Fruit fly (Drosophila melanogaster): ENCODE results near the gene CG31548.

Gene CG31548

dm6 chr3R:5647705-5648568 is 11.3 kb upstream of the CG31548 start:
- no peak for TF ChIP-seq psq (optimal IDR thresholded peaks at IDR 0.05)
- no peak for TF ChIP-seq h (optimal IDR thresholded peaks at IDR 0.05)
- no peak for TF ChIP-seq Myc (optimal IDR thresholded peaks at IDR 0.05)
- no peak for TF ChIP-seq ttk (optimal IDR thresholded peaks at IDR 0.05)
- TF ChIP-seq Sin3A (optimal IDR thresholded peaks at IDR 0.05): no peak
- no peak for TF ChIP-seq insv (optimal IDR thresholded peaks at IDR 0.05)

DNA sequence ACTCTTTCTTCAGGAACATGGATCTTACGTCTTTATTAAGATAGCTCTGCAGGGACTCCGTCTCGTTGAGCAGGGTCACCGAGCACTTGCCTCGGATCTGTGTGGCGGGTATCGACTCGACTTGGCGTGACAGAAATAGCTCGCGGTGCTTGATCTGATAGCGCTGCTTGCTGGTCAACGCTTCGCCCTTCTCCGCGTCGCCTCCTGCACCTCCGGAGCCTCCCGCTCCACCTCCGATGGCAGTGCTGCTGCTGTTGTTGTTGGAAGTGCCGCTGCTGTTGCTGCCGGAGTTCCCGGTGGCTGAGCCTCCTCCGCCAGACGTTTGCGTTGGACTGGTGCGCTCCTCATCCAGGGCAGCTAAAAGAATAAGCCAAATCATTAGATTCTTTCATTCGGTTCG is 6.8 kb upstream of the CG31548 start:
- no peak for TF ChIP-seq h (optimal IDR thresholded peaks at IDR 0.05)
- no peak for TF ChIP-seq psq (optimal IDR thresholded peaks at IDR 0.05)
- no peak for TF ChIP-seq Sin3A (optimal IDR thresholded peaks at IDR 0.05)

DNA sequence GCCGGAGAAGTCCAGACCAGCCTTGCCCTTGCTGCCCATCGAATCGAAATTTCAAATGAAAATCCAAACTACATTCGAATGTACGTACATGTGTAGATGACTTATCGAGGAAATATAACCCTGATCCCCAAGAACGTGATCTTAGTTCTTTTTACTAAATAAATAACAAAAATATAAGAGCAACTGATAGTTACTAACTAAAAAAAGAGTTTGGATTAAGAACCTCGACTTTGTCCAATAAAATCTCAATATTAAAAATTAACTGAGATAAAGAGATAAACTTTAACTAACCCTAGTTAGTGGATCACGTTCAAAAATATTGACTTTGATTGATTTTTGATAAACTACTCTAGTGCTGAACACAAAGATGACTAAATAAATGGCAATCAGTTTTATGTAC is 1.1 kb downstream of the CG31548 start, which contains the start of gene CG31546:
CG31546 (minus strand) TSS at position 101 of the 400 bp plus-strand sequence.
- TF ChIP-seq psq (optimal IDR thresholded peaks at IDR 0.05): no peak
- TF ChIP-seq Myc (optimal IDR thresholded peaks at IDR 0.05): no peak
- no peak for TF ChIP-seq ttk (optimal IDR thresholded peaks at IDR 0.05)
- TF ChIP-seq h (optimal IDR thresholded peaks at IDR 0.05): no peak
- TF ChIP-seq insv (optimal IDR thresholded peaks at IDR 0.05): no peak
- no peak for TF ChIP-seq Sin3A (optimal IDR thresholded peaks at IDR 0.05)

dm6 chr3R:5633437-5633836 is 3.2 kb downstream of the CG31548 start, which contains the start of gene CG12171:
Gene CG12171, plus strand, starts transcription at chr3R:5633627.
- TF ChIP-seq Sin3A (optimal IDR thresholded peaks at IDR 0.05) (no peak), psq (optimal IDR thresholded peaks at IDR 0.05) (no peak), Myc (optimal IDR thresholded peaks at IDR 0.05) (no peak), insv (optimal IDR thresholded peaks at IDR 0.05) (no peak), ttk (optimal IDR thresholded peaks at IDR 0.05) (no peak), h (optimal IDR thresholded peaks at IDR 0.05) (no peak)

DNA sequence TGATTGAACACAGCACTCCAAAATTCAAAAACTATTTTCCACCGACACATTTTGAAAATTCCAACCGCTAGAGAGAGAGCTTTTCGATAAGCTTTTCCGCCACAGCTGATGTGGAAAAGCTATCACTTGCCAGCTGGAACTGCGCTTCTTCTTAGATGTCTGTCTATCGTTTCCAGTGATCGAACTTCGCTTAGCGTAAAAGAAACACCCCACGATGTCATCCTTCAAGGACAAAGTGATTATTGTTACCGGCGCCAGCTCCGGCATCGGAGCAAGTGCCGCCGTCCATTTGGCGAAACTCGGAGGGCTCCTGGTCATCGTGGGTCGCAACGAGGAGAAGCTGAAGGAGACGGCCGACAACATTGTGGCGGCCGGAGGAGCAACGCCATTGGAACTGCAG is 4.5 kb downstream of the CG31548 start, which contains the start of gene CG31549:
CG31549 (plus strand) TSS at position 11 of the 400 bp plus-strand sequence.
- TF ChIP-seq Sin3A (optimal IDR thresholded peaks at IDR 0.05) (no peak), psq (optimal IDR thresholded peaks at IDR 0.05) (no peak), ttk (optimal IDR thresholded peaks at IDR 0.05) (no peak), Myc (optimal IDR thresholded peaks at IDR 0.05) (no peak), h (optimal IDR thresholded peaks at IDR 0.05) (no peak), insv (optimal IDR thresholded peaks at IDR 0.05) (no peak)

DNA sequence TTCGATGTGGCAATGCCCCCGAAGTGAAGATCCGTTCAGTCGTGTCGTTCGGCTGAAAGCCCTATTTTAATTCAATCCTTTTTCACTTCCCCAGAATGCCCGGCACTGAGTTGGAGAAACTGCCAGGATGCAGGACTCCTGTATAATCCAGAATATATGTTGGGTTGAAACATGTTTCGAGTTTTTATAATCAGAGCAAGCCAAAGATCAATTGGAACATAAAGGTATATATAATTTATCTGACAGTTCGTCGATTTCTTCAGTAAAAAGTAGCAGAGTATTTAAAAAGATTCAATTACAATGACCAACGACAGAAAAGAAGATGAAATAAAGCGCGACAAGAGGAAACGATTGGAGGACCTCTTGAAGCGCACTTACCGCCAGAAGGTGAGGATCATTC is 9.1 kb downstream of the CG31548 start, which contains the start of gene CG31551:
CG31551 (plus strand) TSS at position 301 of the 400 bp plus-strand sequence.
- no peak for TF ChIP-seq insv (optimal IDR thresholded peaks at IDR 0.05)
- no peak for TF ChIP-seq Myc (optimal IDR thresholded peaks at IDR 0.05)
- no peak for TF ChIP-seq ttk (optimal IDR thresholded peaks at IDR 0.05)
- no peak for TF ChIP-seq h (optimal IDR thresholded peaks at IDR 0.05)
- TF ChIP-seq Sin3A (optimal IDR thresholded peaks at IDR 0.05): no peak
- TF ChIP-seq psq (optimal IDR thresholded peaks at IDR 0.05): no peak

dm6 chr3R:5624115-5624878 is 12.4 kb downstream of the CG31548 start, which contains the start of the genes Dph4, Spec2 and RpL13A:
Gene Dph4, minus strand, starts transcription at chr3R:5624125.
Gene Spec2, minus strand, starts transcription at chr3R:5624125.
Gene RpL13A, plus strand, starts transcription at chr3R:5624474.
- TF ChIP-seq insv (optimal IDR thresholded peaks at IDR 0.05): no peak
- TF ChIP-seq h (optimal IDR thresholded peaks at IDR 0.05): no peak
- no peak for TF ChIP-seq ttk (optimal IDR thresholded peaks at IDR 0.05)
- TF ChIP-seq Myc (optimal IDR thresholded peaks at IDR 0.05): no peak
- TF ChIP-seq Sin3A (optimal IDR thresholded peaks at IDR 0.05): no peak
- no peak for TF ChIP-seq psq (optimal IDR thresholded peaks at IDR 0.05)

dm6 chr3R:5622985-5623630 is 13.5 kb downstream of the CG31548 start:
- TF ChIP-seq Sin3A (optimal IDR thresholded peaks at IDR 0.05) (no peak), ttk (optimal IDR thresholded peaks at IDR 0.05) (no peak), insv (optimal IDR thresholded peaks at IDR 0.05) (no peak), Myc (optimal IDR thresholded peaks at IDR 0.05) (no peak), psq (optimal IDR thresholded peaks at IDR 0.05) (no peak), h (optimal IDR thresholded peaks at IDR 0.05) (no peak)

- TF ChIP-seq Sin3A (optimal IDR thresholded peaks at IDR 0.05) (no peak), insv (optimal IDR thresholded peaks at IDR 0.05) (no peak)
Measured at dm6 chr3R:5622406-5622752, 14.3 kb downstream of the CG31548 start.

- no peak for TF ChIP-seq insv (optimal IDR thresholded peaks at IDR 0.05)
- TF ChIP-seq psq (optimal IDR thresholded peaks at IDR 0.05): no peak
- TF ChIP-seq h (optimal IDR thresholded peaks at IDR 0.05): no peak
- TF ChIP-seq Myc (optimal IDR thresholded peaks at IDR 0.05): no peak
Measured at dm6 chr3R:5621714-5622405, 14.8 kb downstream of the CG31548 start.

dm6 chr3R:5620387-5620956 is 16.2 kb downstream of the CG31548 start:
- no peak for TF ChIP-seq insv (optimal IDR thresholded peaks at IDR 0.05)
- TF ChIP-seq Myc (optimal IDR thresholded peaks at IDR 0.05): no peak
- no peak for TF ChIP-seq psq (optimal IDR thresholded peaks at IDR 0.05)
- no peak for TF ChIP-seq ttk (optimal IDR thresholded peaks at IDR 0.05)
- no peak for TF ChIP-seq h (optimal IDR thresholded peaks at IDR 0.05)
- no peak for TF ChIP-seq Sin3A (optimal IDR thresholded peaks at IDR 0.05)

Data from Kc167 (cell line).